Worm (Caenorhabditis elegans) whole organism, L4/young adult: ENCODE measurements around the gene M01E10.3.

ENCODE experiments used
- W03F9.2 ChIP-seq: fragments of 150-350 bp; optimal IDR thresholded peaks from 2 replicates; lab custom pipeline; 2014; ENCODE audit warnings: missing biosample characterization, missing genetic modification characterization
- dao-5 ChIP-seq: sonication (generic microtip); optimal IDR thresholded peaks from 2 replicates; lab custom pipeline; 2016; ENCODE audit warnings: missing genotype, missing genetic modification characterization, moderate library complexity, missing compliant biosample characterization
- him-1 ChIP-seq: sonication (generic microtip); optimal IDR thresholded peaks from 2 replicates; lab custom pipeline; 2016; ENCODE audit warnings: missing genotype, missing genetic modification reagents, missing genetic modification characterization, missing compliant biosample characterization

- TF ChIP-seq him-1 (tag; lab: Kevin White, UChicago) (no peak), W03F9.2 (tag; lab: Kevin White, UChicago) (no peak), dao-5 (tag; lab: Kevin White, UChicago) (no peak)
Observed at ce11 chrIII:2050494-2050893, 3.5 kb downstream of the M01E10.3 start.
